Worm (Caenorhabditis elegans) whole organism, mixed stage, embryonic: ENCODE measurements around the gene F35F10.7.

Experiments used
- cnd-1 ChIP-seq: fragments of 200-800 bp; sonication (Bioruptor generic); optimal IDR thresholded peaks from 2 replicates; lab custom pipeline; 2018; ENCODE audit warnings: mild to moderate bottlenecking, missing genetic modification characterization, missing compliant biosample characterization
- elt-3 ChIP-seq: fragments of 150-350 bp; optimal IDR thresholded peaks from 2 replicates; lab custom pipeline; 2014; ENCODE audit warnings: missing biosample characterization, missing genetic modification characterization
- lin-13 ChIP-seq: fragments of 150-350 bp; optimal IDR thresholded peaks from 2 replicates; lab custom pipeline; 2014; ENCODE audit warnings: missing biosample characterization, missing genetic modification characterization
- lin-32 ChIP-seq: fragments of 200-800 bp; sonication (Bioruptor generic); optimal IDR thresholded peaks from 2 replicates; lab custom pipeline; 2018; ENCODE audit warnings: mild to moderate bottlenecking, missing genetic modification characterization, missing compliant biosample characterization
- nhr-12 ChIP-seq: fragments of 150-350 bp; optimal IDR thresholded peaks from 2 replicates; lab custom pipeline; 2014; ENCODE audit warnings: missing biosample characterization, missing genetic modification characterization
- nhr-76 ChIP-seq: sonication (generic microtip); optimal IDR thresholded peaks from 2 replicates; lab custom pipeline; 2017; ENCODE audit warnings: missing biosample characterization, missing genetic modification characterization
- sem-2 ChIP-seq: fragments of 200-800 bp; sonication (Bioruptor generic); optimal IDR thresholded peaks from 2 replicates; lab custom pipeline; 2018; ENCODE audit warnings: mild to moderate bottlenecking, missing genetic modification characterization, missing compliant biosample characterization
- snpc-4 ChIP-seq: fragments of 150-350 bp; optimal IDR thresholded peaks from 2 replicates; lab custom pipeline; 2014; ENCODE audit warnings: missing biosample characterization, missing genetic modification characterization
- tbx-8 ChIP-seq: fragments of 200-800 bp; sonication (Bioruptor generic); optimal IDR thresholded peaks from 2 replicates; lab custom pipeline; 2018; ENCODE audit warnings: mild to moderate bottlenecking, missing genetic modification characterization, moderate library complexity, missing compliant biosample characterization
- unc-39 ChIP-seq: fragments of 150-350 bp; optimal IDR thresholded peaks from 2 replicates; lab custom pipeline; 2014; ENCODE audit warnings: missing biosample characterization, missing genetic modification characterization
- unc-62 ChIP-seq: fragments of 150-350 bp; optimal IDR thresholded peaks from 2 replicates; lab custom pipeline; 2014; ENCODE audit warnings: missing biosample characterization, missing genetic modification reagents, missing genetic modification characterization
- ztf-11 ChIP-seq: fragments of 150-350 bp; optimal IDR thresholded peaks from 2 replicates; lab custom pipeline; 2014; ENCODE audit warnings: missing biosample characterization, missing genetic modification characterization

ce11 chrV:3287330-3287729 lies at the start of gene F35F10.7:
- TF ChIP-seq lin-32 (GFP tag; lab: Kevin White, UChicago): no peak
- TF ChIP-seq ztf-11: no peak
- TF ChIP-seq nhr-76 (tag; lab: Kevin White, UChicago): no peak
- no peak for TF ChIP-seq elt-3
- no peak for TF ChIP-seq snpc-4 (tag; lab: Kevin White, UChicago)
- TF ChIP-seq unc-62 (GFP tag; lab: Kevin White, UChicago): no peak
- no peak for TF ChIP-seq nhr-12
- TF ChIP-seq unc-39 (tag; lab: Kevin White, UChicago): no peak
- no peak for TF ChIP-seq lin-13 (tag; lab: Kevin White, UChicago)
- TF ChIP-seq tbx-8 (GFP tag; lab: Kevin White, UChicago): no peak
- no peak for TF ChIP-seq cnd-1
- TF ChIP-seq sem-2: no peak
